Fruit fly (Drosophila melanogaster): Measurements from ENCODE around the gene Osi19.

dm6 chr3R:6380129-6380528 lies 45.0 kb downstream of the Osi19 start, which contains the start of the genes CG1024 and TfIIFalpha:
- TF ChIP-seq Dll (optimal IDR thresholded peaks at IDR 0.05), result no peak
- TF ChIP-seq psq (optimal IDR thresholded peaks at IDR 0.05), result no peak
- no peak for TF ChIP-seq CG8478 (optimal IDR thresholded peaks at IDR 0.05)
- TF ChIP-seq usp (GFP tag; optimal IDR thresholded peaks at IDR 0.05), result no peak
- TF ChIP-seq pan (optimal IDR thresholded peaks at IDR 0.05), result no peak
- no peak for TF ChIP-seq EcR (GFP tag; optimal IDR thresholded peaks at IDR 0.05)
